Fruit fly (Drosophila melanogaster) whole organism, embryonic: ENCODE measurements around the gene CG13028.
A peak's percentile ranks its signal among the peaks of the same experiment; 100 is the strongest.

Source experiments
- CG10979 ChIP-seq: fragments of 200-800 bp; sonication (Bioruptor generic); optimal IDR thresholded peaks from 2 replicates; lab custom pipeline; 2018; ENCODE audit warnings: missing biosample characterization, mild to moderate bottlenecking, missing genetic modification characterization, moderate library complexity
- CG11456 ChIP-seq: fragments of 200-800 bp; sonication (Bioruptor generic); IDR thresholded peaks from 3 replicates; pipeline ENCODE4 v1.3.6; 2022; ENCODE audit warnings: missing biosample characterization, missing genetic modification characterization
- CG11696 ChIP-seq: fragments of 200-800 bp; sonication (Bioruptor generic); IDR thresholded peaks from 2 replicates; pipeline ENCODE4 v1.3.6; 2022; ENCODE audit warnings: missing biosample characterization, missing genetic modification characterization
- CG1233 ChIP-seq: fragments of 200-800 bp; sonication (Bioruptor generic); optimal IDR thresholded peaks from 4 replicates; lab custom pipeline; 2018; ENCODE audit warnings: missing biosample characterization, mild to moderate bottlenecking, missing genetic modification characterization
- CG12391 ChIP-seq: fragments of 200-800 bp; sonication (Bioruptor generic); optimal IDR thresholded peaks from 3 replicates; lab custom pipeline; 2018; ENCODE audit warnings: missing biosample characterization, mild to moderate bottlenecking, missing genetic modification characterization, moderate library complexity
- CG13424 ChIP-seq: fragments of 200-800 bp; sonication (Bioruptor generic); optimal IDR thresholded peaks from 2 replicates; lab custom pipeline; 2019; ENCODE audit warnings: missing biosample characterization, mild to moderate bottlenecking, missing genetic modification characterization, moderate library complexity
- CG13775 ChIP-seq: fragments of 200-800 bp; sonication (Bioruptor generic); optimal IDR thresholded peaks from 3 replicates; lab custom pipeline; 2017; ENCODE audit warnings: missing biosample characterization, mild to moderate bottlenecking, missing genetic modification characterization
- CG15269 ChIP-seq: fragments of 200-800 bp; sonication (Bioruptor generic); optimal IDR thresholded peaks from 2 replicates; lab custom pipeline; 2018; ENCODE audit warnings: missing biosample characterization, mild to moderate bottlenecking, missing genetic modification characterization, moderate library complexity
- CG1603 ChIP-seq: fragments of 200-800 bp; sonication (Bioruptor generic); optimal IDR thresholded peaks from 2 replicates; lab custom pipeline; 2019; ENCODE audit warnings: missing biosample characterization, mild to moderate bottlenecking, missing genetic modification characterization, moderate library complexity
- CG18011 ChIP-seq: fragments of 200-800 bp; sonication (Bioruptor generic); optimal IDR thresholded peaks from 2 replicates; lab custom pipeline; 2017; ENCODE audit warnings: missing biosample characterization, missing genetic modification characterization, mild to moderate bottlenecking, moderate library complexity, missing genotype
- CG30431 ChIP-seq: fragments of 200-800 bp; sonication (Bioruptor generic); optimal IDR thresholded peaks from 2 replicates; lab custom pipeline; 2017; ENCODE audit warnings: missing biosample characterization, missing genetic modification characterization
- CG3065 ChIP-seq: fragments of 200-800 bp; sonication (Bioruptor generic); optimal IDR thresholded peaks from 2 replicates; lab custom pipeline; 2016; ENCODE audit warnings: missing biosample characterization, missing genetic modification characterization
- CG3163 ChIP-seq: fragments of 200-800 bp; sonication (Bioruptor generic); optimal IDR thresholded peaks from 3 replicates; lab custom pipeline; 2016; ENCODE audit warnings: missing biosample characterization, missing genetic modification characterization
- CG43689 ChIP-seq: fragments of 200-800 bp; sonication (Bioruptor generic); IDR thresholded peaks from 2 replicates; pipeline ENCODE4 v1.3.6; 2022; ENCODE audit warnings: missing biosample characterization, missing genetic modification characterization
- CG7987 ChIP-seq: fragments of 200-800 bp; sonication (Bioruptor generic); optimal IDR thresholded peaks from 2 replicates; lab custom pipeline; 2018; ENCODE audit warnings: missing biosample characterization, mild to moderate bottlenecking, missing genetic modification characterization, moderate library complexity
- CG9215 ChIP-seq: fragments of 200-800 bp; sonication (Bioruptor generic); IDR thresholded peaks from 2 replicates; pipeline ENCODE4 v1.3.6; 2022; ENCODE audit warnings: missing biosample characterization, missing genetic modification characterization
- CG9727 ChIP-seq: fragments of 200-800 bp; sonication (Bioruptor generic); optimal IDR thresholded peaks from 3 replicates; lab custom pipeline; 2017; ENCODE audit warnings: missing biosample characterization, mild to moderate bottlenecking, missing genetic modification characterization
- Camta ChIP-seq: fragments of 200-800 bp; sonication (Bioruptor generic); optimal IDR thresholded peaks from 2 replicates; lab custom pipeline; 2016; ENCODE audit warnings: missing biosample characterization, missing genetic modification characterization
- Chrac-16 ChIP-seq: fragments of 200-800 bp; sonication (Bioruptor generic); optimal IDR thresholded peaks from 3 replicates; lab custom pipeline; 2016; ENCODE audit warnings: missing biosample characterization, missing genetic modification characterization
- Deaf1 ChIP-seq: fragments of 200-800 bp; optimal IDR thresholded peaks from 3 replicates; lab custom pipeline; 2019; ENCODE audit warnings: missing biosample characterization, mild to moderate bottlenecking, missing genetic modification characterization, moderate library complexity
- Dip2 ChIP-seq: fragments of 200-800 bp; sonication (Bioruptor generic); IDR thresholded peaks from 2 replicates; pipeline ENCODE4 v1.3.6; 2022; ENCODE audit warnings: missing biosample characterization, missing genetic modification characterization
- Drgx ChIP-seq: fragments of 200-800 bp; sonication (Bioruptor generic); IDR thresholded peaks from 2 replicates; pipeline ENCODE4 v1.3.6; 2022; ENCODE audit warnings: missing biosample characterization, missing genetic modification characterization
- Eip74EF ChIP-seq, 2 experiments: fragments of 200-800 bp in 1 of 2; fragments of >200 bp in 1 of 2; sonication (Bioruptor generic) in 1 of 2; optimal IDR thresholded peaks; 2 replicates each; lab custom pipeline; 2017 to 2019; ENCODE audit warnings: missing biosample characterization in 2 of 2, missing genetic modification characterization in 2 of 2, mild to moderate bottlenecking in 1 of 2, moderate library complexity in 1 of 2
- Ets65A ChIP-seq: fragments of 200-800 bp; sonication (Bioruptor generic); peaks from one replicate; lab custom pipeline; 2016; ENCODE audit warnings: missing biosample characterization, missing genetic modification characterization
- Fer3 ChIP-seq: fragments of 200-800 bp; sonication (Bioruptor generic); optimal IDR thresholded peaks from 2 replicates; lab custom pipeline; 2018; ENCODE audit warnings: missing biosample characterization, mild to moderate bottlenecking, missing genetic modification characterization, moderate library complexity
- Myb ChIP-seq: fragments of 200-800 bp; sonication (Bioruptor generic); optimal IDR thresholded peaks from 2 replicates; lab custom pipeline; 2016; ENCODE audit warnings: missing biosample characterization, missing genetic modification characterization
- NC2β ChIP-seq: fragments of 200-800 bp; sonication (Bioruptor generic); optimal IDR thresholded peaks from 2 replicates; lab custom pipeline; 2016; ENCODE audit warnings: missing biosample characterization, missing genetic modification characterization
- Oli ChIP-seq: fragments of 200-800 bp; sonication (Bioruptor generic); optimal IDR thresholded peaks from 2 replicates; lab custom pipeline; 2018; ENCODE audit warnings: missing biosample characterization, mild to moderate bottlenecking, missing genetic modification characterization, moderate library complexity
- Optix ChIP-seq: fragments of 200-800 bp; sonication (Bioruptor generic); IDR thresholded peaks from 3 replicates; pipeline ENCODE4 v1.3.6; 2022; ENCODE audit warnings: missing biosample characterization, missing genetic modification characterization
- Ssrp ChIP-seq: fragments of 200-800 bp; sonication (Bioruptor generic); optimal IDR thresholded peaks from 2 replicates; lab custom pipeline; 2018; ENCODE audit warnings: missing biosample characterization, mild to moderate bottlenecking, missing genetic modification characterization, moderate library complexity
- Tbp ChIP-seq: fragments of >200 bp; optimal IDR thresholded peaks from 2 replicates; lab custom pipeline; 2018; ENCODE audit warnings: missing biosample characterization, missing genetic modification characterization
- Xrp1 ChIP-seq: fragments of 200-800 bp; sonication (Bioruptor generic); IDR thresholded peaks from 2 replicates; pipeline ENCODE4 v1.3.6; 2022; ENCODE audit warnings: missing biosample characterization, missing genetic modification characterization
- dati ChIP-seq: fragments of 200-800 bp; sonication (Bioruptor generic); IDR thresholded peaks from 2 replicates; pipeline ENCODE4 v1.3.6; 2022; ENCODE audit warnings: missing biosample characterization, missing genetic modification characterization
- dm ChIP-seq: fragments of 200-800 bp; sonication (Bioruptor generic); optimal IDR thresholded peaks from 3 replicates; lab custom pipeline; 2016; ENCODE audit warnings: missing biosample characterization, missing genetic modification characterization
- dpn ChIP-seq, 2 experiments: fragments of 200-800 bp; sonication (Bioruptor generic); optimal IDR thresholded peaks; 3 replicates each; lab custom pipeline; 2016; ENCODE audit warnings: missing biosample characterization in 2 of 2, missing genetic modification characterization in 2 of 2
- fru ChIP-seq: fragments of >200 bp; optimal IDR thresholded peaks from 2 replicates; lab custom pipeline; 2017
- ken ChIP-seq: fragments of 200-800 bp; sonication (Bioruptor generic); IDR thresholded peaks from 3 replicates; pipeline ENCODE4 v1.3.6; 2022; ENCODE audit warnings: missing biosample characterization, missing genetic modification characterization
- kni ChIP-seq: fragments of 200-800 bp; sonication (Bioruptor generic); optimal IDR thresholded peaks from 3 replicates; lab custom pipeline; 2017; ENCODE audit warnings: mild to moderate bottlenecking, missing biosample characterization, missing genetic modification reagents, missing genetic modification characterization
- nom ChIP-seq: fragments of 200-800 bp; sonication (Bioruptor generic); optimal IDR thresholded peaks from 2 replicates; lab custom pipeline; 2017; ENCODE audit warnings: missing biosample characterization, missing genetic modification characterization, mild to moderate bottlenecking, moderate library complexity, missing genetic modification reagents
- oc ChIP-seq: fragments of 200-800 bp; sonication (Bioruptor generic); optimal IDR thresholded peaks from 2 replicates; lab custom pipeline; 2018; ENCODE audit warnings: missing biosample characterization, mild to moderate bottlenecking, missing genetic modification characterization, moderate library complexity
- repo ChIP-seq: fragments of 200-800 bp; sonication (Bioruptor generic); optimal IDR thresholded peaks from 2 replicates; lab custom pipeline; 2016; ENCODE audit warnings: missing biosample characterization, missing genetic modification characterization
- sima ChIP-seq: fragments of 200-800 bp; sonication (Bioruptor generic); optimal IDR thresholded peaks from 2 replicates; lab custom pipeline; 2016; ENCODE audit warnings: missing biosample characterization, missing genetic modification characterization
- sisA ChIP-seq: fragments of 200-800 bp; sonication (Bioruptor generic); IDR thresholded peaks from 2 replicates; pipeline ENCODE4 v1.3.6; 2022; ENCODE audit warnings: missing biosample characterization, missing genetic modification characterization
- so ChIP-seq: fragments of 200-800 bp; sonication (Bioruptor generic); IDR thresholded peaks from 3 replicates; pipeline ENCODE4 v1.3.6; 2022; ENCODE audit warnings: missing biosample characterization, missing genetic modification characterization
- tup ChIP-seq: fragments of 200-800 bp; sonication (Bioruptor generic); optimal IDR thresholded peaks from 2 replicates; lab custom pipeline; 2016; ENCODE audit warnings: missing biosample characterization, mild to moderate bottlenecking, missing genetic modification characterization, moderate library complexity
- twi ChIP-seq: fragments of 200-800 bp; optimal IDR thresholded peaks from 2 replicates; lab custom pipeline; 2019; ENCODE audit warnings: missing biosample characterization, mild to moderate bottlenecking, missing genetic modification characterization, moderate library complexity
- usp ChIP-seq: fragments of >200 bp; optimal IDR thresholded peaks from 2 replicates; lab custom pipeline; 2017; ENCODE audit warnings: missing biosample characterization, missing genetic modification characterization
- vvl ChIP-seq: fragments of 200-800 bp; sonication (Bioruptor generic); IDR thresholded peaks from 2 replicates; pipeline ENCODE4 v1.3.6; 2022; ENCODE audit warnings: missing biosample characterization, missing genetic modification characterization
- wor ChIP-seq: fragments of 200-800 bp; sonication (Bioruptor generic); IDR thresholded peaks from 2 replicates; pipeline ENCODE4 v1.3.6; 2022; ENCODE audit warnings: missing biosample characterization, missing genetic modification characterization

Gene CG13028

DNA sequence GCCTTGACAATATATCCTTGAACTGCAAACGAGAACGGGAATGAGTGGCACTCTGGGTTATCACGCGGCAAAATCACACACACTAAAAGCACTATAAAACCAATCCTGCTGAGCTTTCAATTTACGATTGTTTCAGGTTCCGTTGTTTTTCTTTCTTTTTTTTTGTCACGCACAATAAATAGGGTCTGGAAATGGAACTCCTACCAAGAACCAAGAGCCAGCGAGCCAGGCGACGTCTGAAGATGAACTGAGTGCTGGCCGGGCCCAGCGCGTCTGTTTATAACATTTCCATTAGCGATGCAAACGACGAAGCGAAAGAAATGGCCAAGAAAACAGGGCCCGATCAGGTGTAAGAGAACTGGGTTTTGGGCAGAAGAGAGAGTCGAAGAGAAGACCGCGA is 12.2 kb downstream of the CG13028 start, which contains the start of gene CG11905:
Gene CG11905, minus strand, starts transcription at position 253 of the 400 bp plus-strand sequence.
- no peak for TF ChIP-seq CG13424 (tag; lab: Kevin White, UChicago)
- no peak for TF ChIP-seq Tbp (GFP tag; lab: Kevin White, UChicago)
- TF ChIP-seq CG18011 = no peak
- peak; percentile 57 for TF ChIP-seq Ets65A (GFP tag; lab: Kevin White, UChicago)
- no peak for TF ChIP-seq NC2β (GFP tag; lab: Kevin White, UChicago)
- peak; percentile 23 for TF ChIP-seq nom
- TF ChIP-seq CG11456 (GFP tag; lab: Robert Waterston, UW) = no peak
- TF ChIP-seq CG9215 (GFP tag; lab: Robert Waterston, UW) = no peak
- no peak for TF ChIP-seq repo (GFP tag; lab: Kevin White, UChicago)
- TF ChIP-seq CG3163 (GFP tag; lab: Kevin White, UChicago) = peak; percentile 74
- TF ChIP-seq CG1233 = no peak
- peak; percentile 2 for TF ChIP-seq kni (GFP tag; lab: Kevin White, UChicago)
- TF ChIP-seq CG11696 (GFP tag; lab: Robert Waterston, UW) = no peak
- no peak for TF ChIP-seq so
- TF ChIP-seq vvl (GFP tag; lab: Robert Waterston, UW) = 0 out of 2 replicates have a peak, but pooled peaks have one; percentile 11

DNA sequence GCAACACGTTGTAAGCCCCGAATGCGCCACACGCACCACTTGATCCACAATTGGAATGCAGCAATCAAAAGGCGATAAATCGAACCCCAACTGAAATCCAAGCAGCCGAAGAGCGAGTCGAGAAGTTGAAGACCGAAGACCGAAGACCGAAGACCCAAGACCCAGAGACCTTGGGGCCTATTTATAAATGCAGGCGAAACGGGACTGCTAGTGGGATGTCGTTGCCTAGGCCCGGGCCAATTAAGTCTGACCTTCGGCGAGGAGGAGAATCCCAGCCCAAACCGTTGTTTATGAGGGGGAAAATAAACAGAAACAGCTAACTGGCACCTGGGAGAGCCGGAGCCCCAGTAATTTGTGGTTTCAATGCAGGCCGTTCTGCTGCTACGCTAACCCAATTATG is 13.6 kb downstream of the CG13028 start:
- TF ChIP-seq Deaf1 (tag; lab: Kevin White, UChicago) = peak; percentile 35
- no peak for TF ChIP-seq Drgx
- no peak for TF ChIP-seq Camta (GFP tag; lab: Kevin White, UChicago)

DNA sequence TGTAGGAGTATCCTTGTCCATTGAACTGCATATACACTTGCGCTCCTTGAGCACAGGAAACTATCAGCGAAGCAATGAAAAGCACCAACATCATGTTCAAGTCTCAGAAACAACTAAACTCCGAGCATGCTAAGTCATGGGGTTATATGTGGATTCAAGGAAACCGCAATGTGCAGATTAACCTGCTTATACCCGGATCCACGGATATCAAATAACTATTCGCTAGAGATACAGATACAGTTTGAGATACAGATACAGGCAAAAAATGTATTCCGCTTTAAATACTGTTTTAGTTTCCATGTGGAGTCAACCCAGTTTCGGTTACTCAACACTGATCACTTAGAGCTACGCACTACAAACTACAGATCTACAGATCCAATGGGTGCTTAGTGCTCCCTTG is 15.8 kb downstream of the CG13028 start, which contains the start of gene CG13022:
Gene CG13022, minus strand, starts transcription at position 101 of the 400 bp plus-strand sequence.
- TF ChIP-seq CG18011 (no peak), tup (no peak), CG3065 (GFP tag; lab: Kevin White, UChicago) (no peak), Dip2 (GFP tag; lab: Robert Waterston, UW) (no peak), CG7987 (no peak), sisA (GFP tag; lab: Robert Waterston, UW) (no peak), oc (tag; lab: Kevin White, UChicago) (no peak), CG30431 (GFP tag; lab: Kevin White, UChicago) (no peak), fru (lab: Kevin White, UChicago) (no peak), usp (GFP tag; lab: Kevin White, UChicago) (no peak), twi (tag; lab: Kevin White, UChicago) (no peak), CG43689 (GFP tag; lab: Robert Waterston, UW) (no peak), sima (GFP tag; lab: Kevin White, UChicago) (no peak)

DNA sequence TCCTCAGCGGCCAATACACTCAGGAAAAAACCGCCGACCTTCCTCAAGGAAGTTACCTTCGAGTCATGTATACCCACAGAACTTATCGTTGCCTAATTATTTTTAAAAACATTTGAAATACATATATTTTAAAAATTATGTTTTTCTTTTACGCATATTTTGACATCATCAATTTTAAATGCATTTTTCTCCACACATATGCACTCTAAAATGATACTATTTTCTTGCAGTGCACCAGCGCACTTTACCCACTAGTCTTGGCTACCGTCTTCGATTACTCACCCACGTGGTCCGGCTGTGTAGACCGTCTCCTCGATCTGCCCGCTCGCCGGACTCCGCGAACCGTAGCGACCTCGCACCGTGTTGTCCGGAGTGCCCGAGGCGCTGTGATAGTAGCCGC is 18.3 kb downstream of the CG13028 start:
- peak; percentile 30 for TF ChIP-seq CG15269
- TF ChIP-seq dati (GFP tag; lab: Robert Waterston, UW) = no peak
- no peak for TF ChIP-seq Xrp1 (GFP tag; lab: Robert Waterston, UW)
- peak; percentile 46 for TF ChIP-seq Oli (tag; lab: Kevin White, UChicago)
- TF ChIP-seq Ssrp (tag; lab: Kevin White, UChicago) = peak; percentile 23
- TF ChIP-seq ken = no peak
- TF ChIP-seq Myb = peak; percentile 6
- no peak for TF ChIP-seq Fer3
- peak in 1 of 2 experiments; percentile 27 for TF ChIP-seq Eip74EF (GFP tag; optimal IDR thresholded peaks at IDR 0.05; lab: Kevin White, UChicago)
- peak; percentile 37 for TF ChIP-seq CG10979
- TF ChIP-seq CG13775 (GFP tag; lab: Kevin White, UChicago) = peak; percentile 7
- TF ChIP-seq Optix (GFP tag; lab: Robert Waterston, UW) = 0 out of 3 replicates have a peak, but pooled peaks have one; percentile 8
- peak in 1 of 2 experiments; percentile 11 for TF ChIP-seq dpn (GFP tag; optimal IDR thresholded peaks at IDR 0.05; lab: Kevin White, UChicago)
- peak; percentile 41 for TF ChIP-seq CG1603 (tag; lab: Kevin White, UChicago)
- TF ChIP-seq Chrac-16 (GFP tag; lab: Kevin White, UChicago) = no peak
- TF ChIP-seq dm (GFP tag; lab: Kevin White, UChicago) = no peak
- TF ChIP-seq wor (GFP tag; lab: Robert Waterston, UW) = 0 out of 2 replicates have a peak, but pooled peaks have one; percentile 20
- TF ChIP-seq CG9727 (GFP tag; lab: Kevin White, UChicago) = peak; percentile 21
- peak; percentile 21 for TF ChIP-seq CG12391
